Worm (Caenorhabditis elegans) whole organism, L1 larva: Measurements from ENCODE around the gene cutl-15.
A peak's percentile ranks its signal among the peaks of the same experiment; 100 is the strongest.

ENCODE experiments used
- F16B12.6 ChIP-seq: fragments of 150-350 bp; optimal IDR thresholded peaks from 2 replicates; lab custom pipeline; 2014; ENCODE audit warnings: missing biosample characterization, missing genetic modification characterization
- Y116A8C.19 ChIP-seq: sonication (generic microtip); optimal IDR thresholded peaks from 2 replicates; lab custom pipeline; 2016; ENCODE audit warnings: missing compliant biosample characterization, missing genetic modification characterization, borderline replicate concordance
- aha-1 ChIP-seq: fragments of 150-350 bp; optimal IDR thresholded peaks from 2 replicates; lab custom pipeline; 2014; ENCODE audit warnings: missing biosample characterization, missing genetic modification characterization
- alr-1 ChIP-seq: fragments of 200-800 bp; sonication (Bioruptor generic); optimal IDR thresholded peaks from 2 replicates; lab custom pipeline; 2018; ENCODE audit warnings: borderline replicate concordance, mild to moderate bottlenecking, missing genetic modification characterization, missing compliant biosample characterization
- ama-1 ChIP-seq: fragments of 150-350 bp; optimal IDR thresholded peaks from 2 replicates; lab custom pipeline; 2014
- ceh-8 ChIP-seq: fragments of 200-800 bp; sonication (Bioruptor generic); optimal IDR thresholded peaks from 2 replicates; lab custom pipeline; 2018; ENCODE audit warnings: mild to moderate bottlenecking, missing genetic modification characterization, moderate library complexity, missing compliant biosample characterization
- ceh-82 ChIP-seq, 3 experiments: fragments of 150-350 bp in 1 of 3; sonication (generic microtip) in 2 of 3; optimal IDR thresholded peaks; 2 replicates each; lab custom pipeline; 2014 to 2017; ENCODE audit warnings: missing biosample characterization in 3 of 3, missing genetic modification characterization in 3 of 3
- ceh-88 ChIP-seq: fragments of 200-800 bp; sonication (Bioruptor generic); IDR thresholded peaks from 2 replicates; pipeline ENCODE4 v1.3.6; 2022; ENCODE audit warnings: missing genetic modification characterization, missing compliant biosample characterization
- ceh-90 ChIP-seq: sonication (generic microtip); optimal IDR thresholded peaks from 2 replicates; lab custom pipeline; 2016; ENCODE audit warnings: missing genetic modification characterization, missing compliant biosample characterization
- ces-1 ChIP-seq: fragments of 150-350 bp; optimal IDR thresholded peaks from 2 replicates; lab custom pipeline; 2014; ENCODE audit warnings: missing biosample characterization, missing genetic modification reagents, missing genetic modification characterization
- dpl-1 ChIP-seq, 3 experiments: fragments of 150-350 bp in 2 of 3; sonication (generic microtip) in 1 of 3; optimal IDR thresholded peaks; 2 replicates each; lab custom pipeline; 2014 to 2017; ENCODE audit warnings: missing biosample characterization in 3 of 3, missing genetic modification characterization in 3 of 3, missing genetic modification reagents in 3 of 3
- dsc-1 ChIP-seq: sonication (generic microtip); optimal IDR thresholded peaks from 2 replicates; lab custom pipeline; 2016; ENCODE audit warnings: mild to moderate bottlenecking, missing genetic modification characterization, missing compliant biosample characterization
- efl-1 ChIP-seq, 4 experiments: fragments of 150-350 bp; optimal IDR thresholded peaks in 3 of 4; peaks in 1 of 4; 1 replicate in 1 of 4; 2 replicates in 3 of 4; lab custom pipeline; 2014; ENCODE audit warnings: missing biosample characterization in 2 of 4, missing genetic modification characterization in 2 of 4, missing genetic modification reagents in 2 of 4
- efl-3 ChIP-seq: fragments of 200-800 bp; sonication (Bioruptor generic); optimal IDR thresholded peaks from 2 replicates; lab custom pipeline; 2018; ENCODE audit warnings: mild to moderate bottlenecking, missing genetic modification characterization, missing compliant biosample characterization
- egl-13 ChIP-seq: sonication (generic microtip); optimal IDR thresholded peaks from 2 replicates; lab custom pipeline; 2016; ENCODE audit warnings: missing genotype, missing genetic modification reagents, missing genetic modification characterization, missing compliant biosample characterization
- elt-2 ChIP-seq: sonication (generic microtip); optimal IDR thresholded peaks from 2 replicates; lab custom pipeline; 2016; ENCODE audit warnings: missing genetic modification characterization, mild to moderate bottlenecking, inconsistent platforms, missing compliant biosample characterization, missing genetic modification reagents
- fkh-4 ChIP-seq: sonication (generic microtip); optimal IDR thresholded peaks from 2 replicates; lab custom pipeline; 2016; ENCODE audit warnings: missing compliant biosample characterization, missing genetic modification characterization, borderline replicate concordance
- hlh-17 ChIP-seq: fragments of 200-800 bp; sonication (Bioruptor generic); optimal IDR thresholded peaks from 2 replicates; lab custom pipeline; 2018; ENCODE audit warnings: missing genetic modification characterization, mild to moderate bottlenecking, missing compliant biosample characterization, moderate library complexity, borderline replicate concordance
- hpl-2 ChIP-seq: fragments of 150-350 bp; optimal IDR thresholded peaks from 2 replicates; lab custom pipeline; 2014; ENCODE audit warnings: missing biosample characterization, missing genetic modification reagents, missing genetic modification characterization
- irx-1 ChIP-seq: sonication (generic microtip); optimal IDR thresholded peaks from 2 replicates; lab custom pipeline; 2016; ENCODE audit warnings: missing genetic modification characterization, missing compliant biosample characterization
- isw-1 ChIP-seq: fragments of 200-800 bp; sonication (Bioruptor generic); IDR thresholded peaks from 2 replicates; pipeline ENCODE4 v1.3.6; 2022; ENCODE audit warnings: missing genetic modification characterization, missing compliant biosample characterization
- lin-14 ChIP-seq: fragments of 200-800 bp; sonication (Bioruptor generic); optimal IDR thresholded peaks from 2 replicates; lab custom pipeline; 2018; ENCODE audit warnings: mild to moderate bottlenecking, missing genetic modification characterization, moderate library complexity, missing compliant biosample characterization
- lin-35 ChIP-seq, 2 experiments: fragments of 150-350 bp; optimal IDR thresholded peaks; 2 replicates each; lab custom pipeline; 2014; ENCODE audit warnings: missing biosample characterization in 2 of 2, missing genetic modification characterization in 2 of 2, missing genetic modification reagents in 2 of 2
- lsy-2 ChIP-seq, 2 experiments: fragments of 150-350 bp; optimal IDR thresholded peaks; 2 replicates each; lab custom pipeline; 2014; ENCODE audit warnings: missing biosample characterization in 2 of 2, missing genetic modification characterization in 2 of 2
- mef-2 ChIP-seq: fragments of 150-350 bp; optimal IDR thresholded peaks from 2 replicates; lab custom pipeline; 2014; ENCODE audit warnings: missing biosample characterization, missing genetic modification characterization
- mep-1 ChIP-seq: fragments of 150-350 bp; optimal IDR thresholded peaks from 2 replicates; lab custom pipeline; 2014; ENCODE audit warnings: missing biosample characterization, missing genetic modification characterization
- nhr-71 ChIP-seq: sonication (generic microtip); optimal IDR thresholded peaks from 2 replicates; lab custom pipeline; 2016; ENCODE audit warnings: mild to moderate bottlenecking, missing genetic modification characterization, moderate library complexity, missing compliant biosample characterization
- nhr-77 ChIP-seq: fragments of 150-350 bp; optimal IDR thresholded peaks from 2 replicates; lab custom pipeline; 2014; ENCODE audit warnings: missing biosample characterization, missing genetic modification characterization
- pqm-1 ChIP-seq: sonication (generic microtip); optimal IDR thresholded peaks from 3 replicates; lab custom pipeline; 2017; ENCODE audit warnings: missing biosample characterization, missing genetic modification characterization
- skn-1 ChIP-seq: fragments of 150-350 bp; optimal IDR thresholded peaks from 2 replicates; lab custom pipeline; 2014; ENCODE audit warnings: missing biosample characterization, missing genetic modification characterization
- snpc-4 ChIP-seq: fragments of 150-350 bp; optimal IDR thresholded peaks from 2 replicates; lab custom pipeline; 2014; ENCODE audit warnings: missing biosample characterization, missing genetic modification characterization
- snu-23 ChIP-seq: sonication (generic microtip); optimal IDR thresholded peaks from 2 replicates; lab custom pipeline; 2016; ENCODE audit warnings: missing genetic modification characterization, missing compliant biosample characterization
- sox-4 ChIP-seq: sonication (generic microtip); optimal IDR thresholded peaks from 2 replicates; lab custom pipeline; 2016; ENCODE audit warnings: missing genetic modification characterization, missing compliant biosample characterization
- sup-37 ChIP-seq: fragments of 200-800 bp; sonication (Bioruptor generic); optimal IDR thresholded peaks from 2 replicates; lab custom pipeline; 2018; ENCODE audit warnings: mild to moderate bottlenecking, missing genetic modification characterization, missing compliant biosample characterization
- unc-98 ChIP-seq: fragments of 200-800 bp; sonication (Bioruptor generic); IDR thresholded peaks from 2 replicates; pipeline ENCODE4 v1.3.6; 2022; ENCODE audit warnings: missing genetic modification characterization, missing compliant biosample characterization
- vab-15 ChIP-seq: sonication (generic microtip); optimal IDR thresholded peaks from 2 replicates; lab custom pipeline; 2017; ENCODE audit warnings: missing genotype, mild to moderate bottlenecking, missing genetic modification characterization, missing compliant biosample characterization
- xbp-1 ChIP-seq: sonication (generic microtip); optimal IDR thresholded peaks from 2 replicates; lab custom pipeline; 2016; ENCODE audit warnings: missing genetic modification characterization, missing compliant biosample characterization

The cutl-15 gene

ce11 chrII:8947391-8947790 lies at the start of gene cutl-15:
cutl-15 (minus strand) TSS chrII:8947688.
- TF ChIP-seq pqm-1 (tag; lab: Kevin White, UChicago) (no peak), ama-1 (lab: Kevin White, UChicago) (no peak), irx-1 (no peak), efl-3 (GFP tag; lab: Kevin White, UChicago) (no peak), isw-1 (no peak), aha-1 (tag; lab: Kevin White, UChicago) (no peak), skn-1 (tag; lab: Kevin White, UChicago) (no peak)

- TF ChIP-seq efl-1 (optimal IDR thresholded peaks at IDR 0.05; lab: Kevin White, UChicago) (no peak), efl-1 (GFP tag; optimal IDR thresholded peaks at IDR 0.05 in 1 of 2; lab: Kevin White, UChicago) (peak in 1 of 2 experiments; percentile 45), sup-37 (GFP tag; lab: Kevin White, UChicago) (no peak)
Measured at ce11 chrII:8996064-8996463, 48.6 kb upstream of the cutl-15 start, which contains the start of gene ndub-2. ndub-2 (plus strand) TSS chrII:8996364.

- TF ChIP-seq ceh-82 (tag; optimal IDR thresholded peaks at IDR 0.05; lab: Kevin White, UChicago), result no peak
- TF ChIP-seq aha-1 (tag; lab: Kevin White, UChicago), result no peak
- no peak for TF ChIP-seq ceh-8 (GFP tag; lab: Kevin White, UChicago)
- TF ChIP-seq snu-23 (GFP tag; lab: Kevin White, UChicago), result no peak
- TF ChIP-seq, all 84 proteins: peak for 0
Measured at ce11 chrII:8994336-8994735, 46.8 kb upstream of the cutl-15 start, which contains the start of gene F44G4.1. F44G4.1 (plus strand) TSS chrII:8994636.

ce11 chrII:8992780-8993179 lies 45.3 kb upstream of the cutl-15 start, which contains the start of gene ooc-5:
ooc-5 (plus strand) TSS chrII:8993160.
- TF ChIP-seq mep-1 (tag; lab: Kevin White, UChicago), result peak; percentile 28
- TF ChIP-seq skn-1 (tag; lab: Kevin White, UChicago), result peak; percentile 1
- TF ChIP-seq F16B12.6 (tag; lab: Kevin White, UChicago), result peak; percentile 74
- TF ChIP-seq efl-1 (optimal IDR thresholded peaks at IDR 0.05; lab: Kevin White, UChicago), result peak in 1 of 2 experiments; percentile 5
- peak in 1 of 2 experiments; percentile 8 for TF ChIP-seq efl-1 (GFP tag; optimal IDR thresholded peaks at IDR 0.05 in 1 of 2; lab: Kevin White, UChicago)
- peak in 2 of 3 experiments; percentile 8 to 41 for TF ChIP-seq dpl-1 (GFP tag; optimal IDR thresholded peaks at IDR 0.05; lab: Kevin White, UChicago)
- no peak for TF ChIP-seq egl-13
- TF ChIP-seq nhr-71 (tag; lab: Kevin White, UChicago), result no peak
- no peak for TF ChIP-seq sox-4 (tag; lab: Kevin White, UChicago)
- peak; percentile 84 to 97 for TF ChIP-seq lsy-2 (tag; optimal IDR thresholded peaks at IDR 0.05; lab: Kevin White, UChicago)

- TF ChIP-seq ceh-88, result no peak
- no peak for TF ChIP-seq ceh-90
- TF ChIP-seq hpl-2 (GFP tag; lab: Kevin White, UChicago), result no peak
- no peak for TF ChIP-seq ces-1 (GFP tag; lab: Kevin White, UChicago)
- no peak for TF ChIP-seq unc-98 (GFP tag; lab: Robert Waterston, UW)
- no peak for TF ChIP-seq nhr-77 (tag; lab: Kevin White, UChicago)
- TF ChIP-seq pqm-1 (tag; lab: Kevin White, UChicago), result no peak
- no peak for TF ChIP-seq skn-1 (tag; lab: Kevin White, UChicago)
- no peak for TF ChIP-seq vab-15 (tag; lab: Kevin White, UChicago)
- TF ChIP-seq mef-2 (tag; lab: Kevin White, UChicago), result no peak
- no peak for TF ChIP-seq xbp-1 (tag; lab: Kevin White, UChicago)
- TF ChIP-seq lin-35 (GFP tag; optimal IDR thresholded peaks at IDR 0.05; lab: Kevin White, UChicago), result peak in 1 of 2 experiments; percentile 31
- TF ChIP-seq efl-1 (optimal IDR thresholded peaks at IDR 0.05; lab: Kevin White, UChicago), result no peak
- peak in 1 of 2 experiments; percentile 49 for TF ChIP-seq efl-1 (GFP tag; optimal IDR thresholded peaks at IDR 0.05 in 1 of 2; lab: Kevin White, UChicago)
- no peak for TF ChIP-seq lin-14 (GFP tag; lab: Kevin White, UChicago)
Measured at ce11 chrII:8991602-8992001, 44.1 kb upstream of the cutl-15 start.

ce11 chrII:8990267-8990666 lies 42.8 kb upstream of the cutl-15 start:
- TF ChIP-seq fkh-4 (tag; lab: Kevin White, UChicago) (no peak), snpc-4 (tag; lab: Kevin White, UChicago) (no peak), isw-1 (no peak), alr-1 (tag; lab: Kevin White, UChicago) (no peak), elt-2 (tag; lab: Kevin White, UChicago) (peak; percentile 19), lin-35 (GFP tag; optimal IDR thresholded peaks at IDR 0.05; lab: Kevin White, UChicago) (peak in 1 of 2 experiments; percentile 20), Y116A8C.19 (no peak), hlh-17 (no peak), nhr-71 (tag; lab: Kevin White, UChicago) (no peak), dsc-1 (no peak), hpl-2 (GFP tag; lab: Kevin White, UChicago) (peak; percentile 1), snu-23 (GFP tag; lab: Kevin White, UChicago) (no peak), sox-4 (tag; lab: Kevin White, UChicago) (no peak)
